Fruit fly (Drosophila melanogaster) whole organism, embryonic: ENCODE data around the gene NELF-B.

Experiments used
- BEAF-32 ChIP-seq: fragments of 200-800 bp; sonication (Bioruptor generic); optimal IDR thresholded peaks from 3 replicates; lab custom pipeline; 2017; ENCODE audit warnings: missing biosample characterization, missing genetic modification characterization, mild to moderate bottlenecking, moderate library complexity, missing genetic modification reagents
- CG10209 ChIP-seq: fragments of 200-800 bp; sonication (Bioruptor generic); optimal IDR thresholded peaks from 3 replicates; lab custom pipeline; 2017; ENCODE audit warnings: missing biosample characterization, mild to moderate bottlenecking, missing genetic modification characterization, missing genetic modification reagents
- CG10565 ChIP-seq: fragments of 200-800 bp; sonication (Bioruptor generic); optimal IDR thresholded peaks from 3 replicates; lab custom pipeline; 2016; ENCODE audit warnings: missing biosample characterization, mild to moderate bottlenecking, missing genetic modification characterization
- CG12071 ChIP-seq: fragments of 200-800 bp; sonication (Bioruptor generic); optimal IDR thresholded peaks from 3 replicates; lab custom pipeline; 2018; ENCODE audit warnings: missing biosample characterization, mild to moderate bottlenecking, missing genetic modification characterization
- CG12155 ChIP-seq: fragments of 200-800 bp; sonication (Bioruptor generic); optimal IDR thresholded peaks from 3 replicates; lab custom pipeline; 2016; ENCODE audit warnings: missing biosample characterization, missing genetic modification characterization
- CG12942 ChIP-seq: fragments of 200-800 bp; sonication (Bioruptor generic); optimal IDR thresholded peaks from 3 replicates; lab custom pipeline; 2016; ENCODE audit warnings: missing biosample characterization, missing genetic modification characterization
- CG13894 ChIP-seq: fragments of 200-800 bp; sonication (Bioruptor generic); optimal IDR thresholded peaks from 3 replicates; lab custom pipeline; 2018; ENCODE audit warnings: missing biosample characterization, mild to moderate bottlenecking, missing genetic modification characterization, moderate library complexity
- CG15479 ChIP-seq: fragments of 200-800 bp; sonication (Bioruptor generic); optimal IDR thresholded peaks from 3 replicates; lab custom pipeline; 2019; ENCODE audit warnings: missing biosample characterization, mild to moderate bottlenecking, missing genetic modification characterization, moderate library complexity
- CG17568 ChIP-seq: fragments of 200-800 bp; sonication (Bioruptor generic); optimal IDR thresholded peaks from 2 replicates; lab custom pipeline; 2018; ENCODE audit warnings: missing biosample characterization, mild to moderate bottlenecking, missing genetic modification characterization, moderate library complexity
- CG17802 ChIP-seq: fragments of 200-800 bp; sonication (Bioruptor generic); optimal IDR thresholded peaks from 2 replicates; lab custom pipeline; 2018; ENCODE audit warnings: missing biosample characterization, mild to moderate bottlenecking, missing genetic modification characterization, moderate library complexity
- CG18619 ChIP-seq: fragments of 200-800 bp; sonication (Bioruptor generic); optimal IDR thresholded peaks from 3 replicates; lab custom pipeline; 2017; ENCODE audit warnings: missing biosample characterization, mild to moderate bottlenecking, missing genetic modification characterization
- CG2202 ChIP-seq: fragments of 200-800 bp; sonication (Bioruptor generic); optimal IDR thresholded peaks from 2 replicates; lab custom pipeline; 2018; ENCODE audit warnings: missing biosample characterization, mild to moderate bottlenecking, missing genetic modification characterization
- CG32532 ChIP-seq: fragments of 200-800 bp; sonication (Bioruptor generic); IDR thresholded peaks from 2 replicates; pipeline ENCODE4 v1.3.6; 2022; ENCODE audit warnings: missing biosample characterization, missing genetic modification characterization
- CG5180 ChIP-seq: fragments of 200-800 bp; sonication (Bioruptor generic); optimal IDR thresholded peaks from 3 replicates; lab custom pipeline; 2017; ENCODE audit warnings: missing biosample characterization, missing genetic modification characterization, mild to moderate bottlenecking, moderate library complexity, missing genetic modification reagents
- CG5953 ChIP-seq: fragments of 200-800 bp; sonication (Bioruptor generic); IDR thresholded peaks from 2 replicates; pipeline ENCODE4 v1.3.6; 2022; ENCODE audit warnings: missing biosample characterization, missing genetic modification characterization
- CG8359 ChIP-seq: fragments of 200-800 bp; sonication (Bioruptor generic); optimal IDR thresholded peaks from 2 replicates; lab custom pipeline; 2017; ENCODE audit warnings: missing biosample characterization, mild to moderate bottlenecking, missing genetic modification characterization, borderline replicate concordance
- CG9215 ChIP-seq: fragments of 200-800 bp; sonication (Bioruptor generic); IDR thresholded peaks from 2 replicates; pipeline ENCODE4 v1.3.6; 2022; ENCODE audit warnings: missing biosample characterization, missing genetic modification characterization
- CTCF ChIP-seq: fragments of 200-800 bp; sonication (Bioruptor generic); optimal IDR thresholded peaks from 2 replicates; lab custom pipeline; 2017; ENCODE audit warnings: missing biosample characterization, mild to moderate bottlenecking, missing genetic modification characterization, moderate library complexity
- Dip3 ChIP-seq: fragments of 200-800 bp; sonication (Bioruptor generic); optimal IDR thresholded peaks from 3 replicates; lab custom pipeline; 2016; ENCODE audit warnings: missing biosample characterization, missing genetic modification characterization
- Dp ChIP-seq: fragments of 200-800 bp; sonication (Bioruptor generic); optimal IDR thresholded peaks from 2 replicates; lab custom pipeline; 2018; ENCODE audit warnings: missing biosample characterization, mild to moderate bottlenecking, missing genetic modification characterization, moderate library complexity
- E2f2 ChIP-seq: fragments of 200-800 bp; sonication (Bioruptor generic); IDR thresholded peaks from 2 replicates; pipeline ENCODE4 v1.3.6; 2022; ENCODE audit warnings: missing biosample characterization, missing genetic modification characterization
- H15 ChIP-seq: fragments of 200-800 bp; sonication (Bioruptor generic); IDR thresholded peaks from 3 replicates; pipeline ENCODE4 v1.3.6; 2022; ENCODE audit warnings: missing biosample characterization, missing genetic modification characterization
- MBD-R2 ChIP-seq: fragments of 200-800 bp; sonication (Bioruptor generic); IDR thresholded peaks from 2 replicates; pipeline ENCODE4 v1.3.6; 2022; ENCODE audit warnings: missing biosample characterization, missing genetic modification characterization
- NK7.1 ChIP-seq: fragments of 200-800 bp; sonication (Bioruptor generic); optimal IDR thresholded peaks from 3 replicates; lab custom pipeline; 2016; ENCODE audit warnings: missing biosample characterization, missing genetic modification characterization
- Nf-YA ChIP-seq: fragments of 200-800 bp; sonication (Bioruptor generic); IDR thresholded peaks from 2 replicates; pipeline ENCODE4 v1.3.6; 2022; ENCODE audit warnings: missing biosample characterization, missing genetic modification characterization
- NfI ChIP-seq: fragments of 200-800 bp; sonication (Bioruptor generic); optimal IDR thresholded peaks from 3 replicates; lab custom pipeline; 2018; ENCODE audit warnings: missing biosample characterization, mild to moderate bottlenecking, missing genetic modification characterization, moderate library complexity
- Ravus ChIP-seq: fragments of 200-800 bp; sonication (Bioruptor generic); IDR thresholded peaks from 2 replicates; pipeline ENCODE4 v1.3.6; 2022; ENCODE audit warnings: missing biosample characterization, missing genetic modification characterization
- Spps ChIP-seq: fragments of 200-800 bp; sonication (Bioruptor generic); optimal IDR thresholded peaks from 2 replicates; lab custom pipeline; 2018; ENCODE audit warnings: missing biosample characterization, mild to moderate bottlenecking, missing genetic modification characterization
- amos ChIP-seq: fragments of 200-800 bp; sonication (Bioruptor generic); IDR thresholded peaks from 2 replicates; pipeline ENCODE4 v1.3.6; 2022; ENCODE audit warnings: missing biosample characterization, missing genetic modification characterization; ENCODE audit not compliant: partially characterized antibody
- az2 ChIP-seq: fragments of 200-800 bp; sonication (Bioruptor generic); optimal IDR thresholded peaks from 3 replicates; lab custom pipeline; 2016; ENCODE audit warnings: missing biosample characterization, missing genetic modification characterization
- cad ChIP-seq: fragments of >200 bp; optimal IDR thresholded peaks from 2 replicates; lab custom pipeline; 2017; ENCODE audit warnings: missing biosample characterization, missing genetic modification characterization
- caup ChIP-seq: fragments of 200-800 bp; sonication (Bioruptor generic); optimal IDR thresholded peaks from 3 replicates; lab custom pipeline; 2017; ENCODE audit warnings: missing biosample characterization, mild to moderate bottlenecking, missing genetic modification characterization, moderate library complexity; ENCODE audit not compliant: severe bottlenecking
- cg ChIP-seq: fragments of 200-800 bp; sonication (Bioruptor generic); optimal IDR thresholded peaks from 3 replicates; lab custom pipeline; 2019; ENCODE audit warnings: missing biosample characterization, mild to moderate bottlenecking, missing genetic modification characterization, moderate library complexity
- crc ChIP-seq: fragments of 200-800 bp; sonication (Bioruptor generic); optimal IDR thresholded peaks from 2 replicates; lab custom pipeline; 2016; ENCODE audit warnings: missing biosample characterization, missing genetic modification characterization
- crol ChIP-seq: fragments of 200-800 bp; sonication (Bioruptor generic); IDR thresholded peaks from 2 replicates; pipeline ENCODE4 v1.3.6; 2022; ENCODE audit warnings: missing biosample characterization, missing genetic modification characterization
- fd3F ChIP-seq: fragments of 200-800 bp; sonication (Bioruptor generic); optimal IDR thresholded peaks from 2 replicates; lab custom pipeline; 2018; ENCODE audit warnings: missing biosample characterization, mild to moderate bottlenecking, missing genetic modification characterization, moderate library complexity
- gce ChIP-seq: fragments of 200-800 bp; sonication (Bioruptor generic); IDR thresholded peaks from 3 replicates; pipeline ENCODE4 v1.3.6; 2022; ENCODE audit warnings: missing biosample characterization, missing genetic modification characterization
- gsb ChIP-seq: fragments of 200-800 bp; sonication (Bioruptor generic); IDR thresholded peaks from 2 replicates; pipeline ENCODE4 v1.3.6; 2022; ENCODE audit warnings: missing biosample characterization, missing genetic modification characterization
- jigr1 ChIP-seq: fragments of 200-800 bp; sonication (Bioruptor generic); IDR thresholded peaks from 3 replicates; pipeline ENCODE4 v1.3.6; 2022; ENCODE audit warnings: missing biosample characterization, missing genetic modification characterization
- lov ChIP-seq, 2 experiments: fragments of 200-800 bp in 1 of 2; fragments of >200 bp in 1 of 2; sonication (Bioruptor generic) in 1 of 2; IDR thresholded peaks in 1 of 2; optimal IDR thresholded peaks in 1 of 2; 2 replicates in 1 of 2; 3 replicates in 1 of 2; pipeline versions ENCODE4 v1.3.6 to Lab custom; 2017 to 2022; ENCODE audit warnings: missing biosample characterization in 1 of 2, missing genetic modification characterization in 1 of 2
- pfk ChIP-seq: fragments of 200-800 bp; sonication (Bioruptor generic); optimal IDR thresholded peaks from 2 replicates; lab custom pipeline; 2018; ENCODE audit warnings: missing biosample characterization, mild to moderate bottlenecking, missing genetic modification characterization, moderate library complexity
- sc ChIP-seq, 3 experiments: fragments of >200 bp in 2 of 3; fragments of 200-800 bp in 1 of 3; sonication (Bioruptor generic) in 1 of 3; optimal IDR thresholded peaks; 2 replicates in 2 of 3; 3 replicates in 1 of 3; lab custom pipeline; 2017; ENCODE audit warnings: mild to moderate bottlenecking in 1 of 3, missing biosample characterization in 1 of 3, missing genetic modification characterization in 1 of 3, missing genetic modification reagents in 1 of 3
- sug ChIP-seq: fragments of 200-800 bp; optimal IDR thresholded peaks from 2 replicates; lab custom pipeline; 2019; ENCODE audit warnings: missing biosample characterization, mild to moderate bottlenecking, missing genetic modification characterization, moderate library complexity
- tin ChIP-seq: fragments of 200-800 bp; sonication (Bioruptor generic); optimal IDR thresholded peaks from 3 replicates; lab custom pipeline; 2016; ENCODE audit warnings: missing biosample characterization, missing genetic modification characterization
- tup ChIP-seq: fragments of 200-800 bp; sonication (Bioruptor generic); optimal IDR thresholded peaks from 2 replicates; lab custom pipeline; 2016; ENCODE audit warnings: missing biosample characterization, mild to moderate bottlenecking, missing genetic modification characterization, moderate library complexity
- unpg ChIP-seq: fragments of 200-800 bp; sonication (Bioruptor generic); optimal IDR thresholded peaks from 3 replicates; lab custom pipeline; 2018; ENCODE audit warnings: missing biosample characterization, mild to moderate bottlenecking, missing genetic modification characterization, moderate library complexity
- zf30C ChIP-seq: fragments of 200-800 bp; sonication (Bioruptor generic); optimal IDR thresholded peaks from 3 replicates; lab custom pipeline; 2018; ENCODE audit warnings: missing biosample characterization, mild to moderate bottlenecking, missing genetic modification characterization

NELF-B gene

dm6 chrX:7705175-7706097, 22.7 kb downstream of the NELF-B start (continued):
- TF ChIP-seq CG10565 (GFP tag; lab: Kevin White, UChicago) (peak; percentile 65), gsb (GFP tag; lab: Robert Waterston, UW) (peak; percentile 79), tup (GFP tag; lab: Kevin White, UChicago) (peak; percentile 65), Ravus (GFP tag; lab: Robert Waterston, UW) (peak; percentile 61), CG12942 (peak; percentile 89), H15 (GFP tag; lab: Robert Waterston, UW) (peak; percentile 74; the same call in 2 of the 3 replicates), CG17568 (peak; percentile 72), jigr1 (GFP tag; lab: Robert Waterston, UW) (peak; percentile 80), MBD-R2 (GFP tag; lab: Robert Waterston, UW) (peak; percentile 53), CG2202 (tag; lab: Kevin White, UChicago) (peak; percentile 83), fd3F (GFP tag; lab: Kevin White, UChicago) (peak; percentile 91), Spps (tag; lab: Kevin White, UChicago) (peak; percentile 87), CG18619 (GFP tag; lab: Kevin White, UChicago) (peak; percentile 95), az2 (peak; percentile 95), CG5953 (peak; percentile 64; the same call in 1 of the 2 replicates), crc (GFP tag; lab: Kevin White, UChicago) (peak; percentile 58), cg (GFP tag; lab: Kevin White, UChicago) (peak; percentile 56), CG13894 (tag; lab: Kevin White, UChicago) (peak; percentile 90), gce (peak; percentile 47; the same call in 1 of the 3 replicates), caup (GFP tag; lab: Kevin White, UChicago) (peak; percentile 94), CG8359 (peak; percentile 88), CG9215 (GFP tag; lab: Robert Waterston, UW) (peak; percentile 87), tin (GFP tag; lab: Kevin White, UChicago) (peak; percentile 93), sc (optimal IDR thresholded peaks at IDR 0.05; lab: Kevin White, UChicago) (no peak), sc (GFP tag; optimal IDR thresholded peaks at IDR 0.05; lab: Kevin White, UChicago) (peak; percentile 94), Dip3 (GFP tag; lab: Kevin White, UChicago) (peak; percentile 84), Dp (GFP tag; lab: Kevin White, UChicago) (no peak), BEAF-32 (GFP tag; lab: Kevin White, UChicago) (peak; percentile 10), NK7.1 (GFP tag; lab: Kevin White, UChicago) (peak; percentile 59), CG15479 (GFP tag; lab: Kevin White, UChicago) (no peak), cad (GFP tag; lab: Kevin White, UChicago) (no peak), unpg (GFP tag; lab: Kevin White, UChicago) (peak; percentile 94), pfk (GFP tag; lab: Kevin White, UChicago) (no peak), lov (optimal IDR thresholded peaks at IDR 0.05; lab: Kevin White, UChicago) (no peak), lov (GFP tag; IDR thresholded peaks at IDR 0.05; lab: Robert Waterston, UW) (no peak), NfI (peak; percentile 94), CG17802 (tag; lab: Kevin White, UChicago) (peak; percentile 62), sug (tag; lab: Kevin White, UChicago) (peak; percentile 90), CG32532 (GFP tag; lab: Robert Waterston, UW) (peak; percentile 89), CTCF (GFP tag; lab: Kevin White, UChicago) (peak; percentile 49), CG12071 (GFP tag; lab: Kevin White, UChicago) (peak; percentile 81), zf30C (GFP tag; lab: Kevin White, UChicago) (no peak), amos (GFP tag; lab: Robert Waterston, UW) (no peak), Nf-YA (GFP tag; lab: Robert Waterston, UW) (peak; percentile 48; the same call in 1 of the 2 replicates), CG12155 (GFP tag; lab: Kevin White, UChicago) (peak; percentile 92), crol (peak; percentile 44; the same call in 1 of the 2 replicates), CG10209 (peak; percentile 96), E2f2 (GFP tag; lab: Robert Waterston, UW) (peak; percentile 64; the same call in 1 of the 2 replicates), CG5180 (GFP tag; lab: Kevin White, UChicago) (peak; percentile 86)
